Fruit fly (Drosophila melanogaster) whole organism, embryonic: ENCODE data around the gene Atx-1.

Experiments used
- Adf1 ChIP-seq: fragments of 200-800 bp; sonication (Bioruptor generic); IDR thresholded peaks from 2 replicates; pipeline ENCODE4 v1.3.6; 2022; ENCODE audit warnings: missing biosample characterization, missing genetic modification characterization
- Bteb2 ChIP-seq: fragments of 200-800 bp; sonication (Bioruptor generic); optimal IDR thresholded peaks from 2 replicates; lab custom pipeline; 2016; ENCODE audit warnings: missing biosample characterization, missing genetic modification characterization
- CG1024 ChIP-seq: fragments of 200-800 bp; sonication (Bioruptor generic); IDR thresholded peaks from 2 replicates; pipeline ENCODE4 v1.3.6; 2022; ENCODE audit warnings: missing biosample characterization, missing genetic modification characterization
- CG12155 ChIP-seq: fragments of 200-800 bp; sonication (Bioruptor generic); optimal IDR thresholded peaks from 3 replicates; lab custom pipeline; 2016; ENCODE audit warnings: missing biosample characterization, missing genetic modification characterization
- CG12659 ChIP-seq: fragments of 200-800 bp; sonication (Bioruptor generic); optimal IDR thresholded peaks from 3 replicates; lab custom pipeline; 2017; ENCODE audit warnings: mild to moderate bottlenecking, missing biosample characterization, missing genetic modification reagents, missing genetic modification characterization
- CG14860 ChIP-seq: fragments of 200-800 bp; sonication (Bioruptor generic); IDR thresholded peaks from 3 replicates; pipeline ENCODE4 v1.3.6; 2022; ENCODE audit warnings: missing biosample characterization, missing genetic modification characterization; ENCODE audit not compliant: partially characterized antibody
- CG14965 ChIP-seq: fragments of 200-800 bp; sonication (Bioruptor generic); optimal IDR thresholded peaks from 2 replicates; lab custom pipeline; 2016; ENCODE audit warnings: missing biosample characterization, missing genetic modification characterization, borderline replicate concordance
- CG15269 ChIP-seq: fragments of 200-800 bp; sonication (Bioruptor generic); optimal IDR thresholded peaks from 2 replicates; lab custom pipeline; 2018; ENCODE audit warnings: missing biosample characterization, mild to moderate bottlenecking, missing genetic modification characterization, moderate library complexity
- CG15601 ChIP-seq: fragments of 200-800 bp; sonication (Bioruptor generic); optimal IDR thresholded peaks from 3 replicates; lab custom pipeline; 2019; ENCODE audit warnings: missing biosample characterization, mild to moderate bottlenecking, missing genetic modification characterization, moderate library complexity
- CG1602 ChIP-seq: fragments of 200-800 bp; sonication (Bioruptor generic); optimal IDR thresholded peaks from 3 replicates; lab custom pipeline; 2016; ENCODE audit warnings: missing biosample characterization, missing genetic modification characterization
- CG16813 ChIP-seq: fragments of 200-800 bp; sonication (Bioruptor generic); IDR thresholded peaks from 3 replicates; pipeline ENCODE4 v1.3.6; 2022; ENCODE audit warnings: missing biosample characterization, missing genetic modification characterization; ENCODE audit not compliant: partially characterized antibody
- CG17385 ChIP-seq: fragments of 200-800 bp; sonication (Bioruptor generic); optimal IDR thresholded peaks from 3 replicates; lab custom pipeline; 2018; ENCODE audit warnings: missing biosample characterization, mild to moderate bottlenecking, missing genetic modification characterization
- CG18262 ChIP-seq: fragments of 200-800 bp; optimal IDR thresholded peaks from 3 replicates; lab custom pipeline; 2019; ENCODE audit warnings: missing biosample characterization, mild to moderate bottlenecking, missing genetic modification characterization, moderate library complexity
- CG18764 ChIP-seq: fragments of 200-800 bp; sonication (Bioruptor generic); optimal IDR thresholded peaks from 3 replicates; lab custom pipeline; 2016; ENCODE audit warnings: missing biosample characterization, missing genetic modification characterization
- CG3726 ChIP-seq: fragments of 200-800 bp; sonication (Bioruptor generic); IDR thresholded peaks from 3 replicates; pipeline ENCODE4, ENCODE4 v1.3.6; 2022; ENCODE audit warnings: missing biosample characterization, missing genetic modification characterization
- CG3995 ChIP-seq: fragments of 200-800 bp; sonication (Bioruptor generic); optimal IDR thresholded peaks from 3 replicates; lab custom pipeline; 2016; ENCODE audit warnings: missing biosample characterization, missing genetic modification characterization
- CG7271 ChIP-seq: fragments of 200-800 bp; sonication (Bioruptor generic); optimal IDR thresholded peaks from 2 replicates; lab custom pipeline; 2018; ENCODE audit warnings: missing biosample characterization, mild to moderate bottlenecking, missing genetic modification characterization, moderate library complexity
- CG7786 ChIP-seq: fragments of 200-800 bp; sonication (Bioruptor generic); optimal IDR thresholded peaks from 2 replicates; lab custom pipeline; 2016; ENCODE audit warnings: missing biosample characterization, missing genetic modification characterization
- CG7987 ChIP-seq: fragments of 200-800 bp; sonication (Bioruptor generic); optimal IDR thresholded peaks from 2 replicates; lab custom pipeline; 2018; ENCODE audit warnings: missing biosample characterization, mild to moderate bottlenecking, missing genetic modification characterization, moderate library complexity
- Camta ChIP-seq: fragments of 200-800 bp; sonication (Bioruptor generic); optimal IDR thresholded peaks from 2 replicates; lab custom pipeline; 2016; ENCODE audit warnings: missing biosample characterization, missing genetic modification characterization
- D19A ChIP-seq: fragments of 200-800 bp; optimal IDR thresholded peaks from 3 replicates; lab custom pipeline; 2019; ENCODE audit warnings: missing biosample characterization, mild to moderate bottlenecking, missing genetic modification characterization, moderate library complexity
- Dek ChIP-seq: fragments of 200-800 bp; sonication (Bioruptor generic); optimal IDR thresholded peaks from 3 replicates; lab custom pipeline; 2019; ENCODE audit warnings: missing biosample characterization, mild to moderate bottlenecking, missing genetic modification characterization, moderate library complexity
- Fer1 ChIP-seq: fragments of 200-800 bp; sonication (Bioruptor generic); optimal IDR thresholded peaks from 2 replicates; lab custom pipeline; 2017; ENCODE audit warnings: missing biosample characterization, mild to moderate bottlenecking, missing genetic modification characterization
- GATAe ChIP-seq: fragments of 200-800 bp; sonication (Bioruptor generic); conservative IDR thresholded peaks from 2 replicates; pipeline ENCODE4 v1.3.6; 2022; ENCODE audit warnings: missing biosample characterization, missing genetic modification characterization
- H15 ChIP-seq: fragments of 200-800 bp; sonication (Bioruptor generic); IDR thresholded peaks from 3 replicates; pipeline ENCODE4 v1.3.6; 2022; ENCODE audit warnings: missing biosample characterization, missing genetic modification characterization
- HmgZ ChIP-seq: fragments of 200-800 bp; sonication (Bioruptor generic); optimal IDR thresholded peaks from 2 replicates; lab custom pipeline; 2018; ENCODE audit warnings: missing biosample characterization, mild to moderate bottlenecking, missing genetic modification characterization
- Hsf ChIP-seq: fragments of 200-800 bp; sonication (Bioruptor generic); optimal IDR thresholded peaks from 3 replicates; lab custom pipeline; 2016; ENCODE audit warnings: missing biosample characterization, missing genetic modification characterization
- Med ChIP-seq: fragments of 200-800 bp; sonication (Bioruptor generic); peaks from one replicate; lab custom pipeline; 2016; ENCODE audit warnings: missing biosample characterization, missing genetic modification characterization, mild to moderate bottlenecking, inconsistent platforms, moderate library complexity
- NK7.1 ChIP-seq: fragments of 200-800 bp; sonication (Bioruptor generic); optimal IDR thresholded peaks from 3 replicates; lab custom pipeline; 2016; ENCODE audit warnings: missing biosample characterization, missing genetic modification characterization
- Spps ChIP-seq: fragments of 200-800 bp; sonication (Bioruptor generic); optimal IDR thresholded peaks from 2 replicates; lab custom pipeline; 2018; ENCODE audit warnings: missing biosample characterization, mild to moderate bottlenecking, missing genetic modification characterization
- Usf ChIP-seq: fragments of 200-800 bp; sonication (Bioruptor generic); optimal IDR thresholded peaks from 2 replicates; lab custom pipeline; 2017; ENCODE audit warnings: missing genotype, missing biosample characterization, missing genetic modification characterization
- YL-1 ChIP-seq: fragments of 200-800 bp; sonication (Bioruptor generic); optimal IDR thresholded peaks from 3 replicates; lab custom pipeline; 2017; ENCODE audit warnings: missing biosample characterization, mild to moderate bottlenecking, missing genetic modification characterization
- ato ChIP-seq: fragments of 200-800 bp; sonication (Bioruptor generic); IDR thresholded peaks from 2 replicates; pipeline ENCODE4 v1.3.6; 2022; ENCODE audit warnings: missing biosample characterization, missing genetic modification characterization; ENCODE audit not compliant: partially characterized antibody
- cad ChIP-seq: fragments of >200 bp; optimal IDR thresholded peaks from 2 replicates; lab custom pipeline; 2017; ENCODE audit warnings: missing biosample characterization, missing genetic modification characterization
- cato ChIP-seq: fragments of 200-800 bp; sonication (Bioruptor generic); optimal IDR thresholded peaks from 2 replicates; lab custom pipeline; 2016; ENCODE audit warnings: missing biosample characterization, missing genetic modification characterization, borderline replicate concordance
- cwo ChIP-seq: fragments of 200-800 bp; sonication (Bioruptor generic); optimal IDR thresholded peaks from 3 replicates; lab custom pipeline; 2017; ENCODE audit warnings: missing biosample characterization, missing genetic modification characterization, mild to moderate bottlenecking, moderate library complexity, missing genetic modification reagents
- danr ChIP-seq: fragments of 200-800 bp; sonication (Bioruptor generic); IDR thresholded peaks from 2 replicates; pipeline ENCODE4 v1.3.6; 2022; ENCODE audit warnings: missing biosample characterization, missing genetic modification characterization
- dysf ChIP-seq: fragments of 200-800 bp; sonication (Bioruptor generic); IDR thresholded peaks from 3 replicates; pipeline ENCODE4 v1.3.6; 2022; ENCODE audit warnings: missing biosample characterization, missing genetic modification characterization
- grn ChIP-seq: fragments of 200-800 bp; sonication (Bioruptor generic); optimal IDR thresholded peaks from 3 replicates; lab custom pipeline; 2017; ENCODE audit warnings: missing biosample characterization, missing genetic modification characterization
- h ChIP-seq: fragments of >200 bp; optimal IDR thresholded peaks from 2 replicates; lab custom pipeline; 2017
- hkb ChIP-seq, 2 experiments: fragments of 200-800 bp in 1 of 2; fragments of >200 bp in 1 of 2; sonication (Bioruptor generic) in 1 of 2; IDR thresholded peaks in 1 of 2; optimal IDR thresholded peaks in 1 of 2; 2 replicates each; pipeline versions ENCODE4 v1.3.6 to Lab custom; 2017 to 2022; ENCODE audit warnings: missing biosample characterization in 1 of 2, missing genetic modification characterization in 1 of 2
- hth ChIP-seq: fragments of >200 bp; optimal IDR thresholded peaks from 2 replicates; lab custom pipeline; 2017; ENCODE audit warnings: inconsistent platforms
- ind ChIP-seq: fragments of 200-800 bp; sonication (Bioruptor generic); optimal IDR thresholded peaks from 3 replicates; lab custom pipeline; 2016; ENCODE audit warnings: missing biosample characterization, missing genetic modification characterization
- jing ChIP-seq: fragments of 200-800 bp; sonication (Bioruptor generic); optimal IDR thresholded peaks from 2 replicates; lab custom pipeline; 2018; ENCODE audit warnings: missing biosample characterization, mild to moderate bottlenecking, missing genetic modification characterization
- lab ChIP-seq: fragments of 200-800 bp; sonication (Bioruptor generic); optimal IDR thresholded peaks from 3 replicates; lab custom pipeline; 2017; ENCODE audit warnings: missing biosample characterization, missing genetic modification characterization, mild to moderate bottlenecking, moderate library complexity, missing genetic modification reagents
- lilli ChIP-seq: fragments of 200-800 bp; sonication (Bioruptor generic); optimal IDR thresholded peaks from 3 replicates; lab custom pipeline; 2016; ENCODE audit warnings: missing biosample characterization, missing genetic modification characterization
- mirr ChIP-seq: fragments of 200-800 bp; sonication (Bioruptor generic); optimal IDR thresholded peaks from 3 replicates; lab custom pipeline; 2018; ENCODE audit warnings: missing biosample characterization, mild to moderate bottlenecking, missing genetic modification characterization
- nerfin-2 ChIP-seq: fragments of 200-800 bp; sonication (Bioruptor generic); IDR thresholded peaks from 2 replicates; pipeline ENCODE4 v1.3.6; 2022; ENCODE audit warnings: missing biosample characterization, missing genetic modification characterization; ENCODE audit not compliant: partially characterized antibody
- slbo ChIP-seq: fragments of 200-800 bp; sonication (Bioruptor generic); IDR thresholded peaks from 2 replicates; pipeline ENCODE4 v1.3.6; 2022; ENCODE audit warnings: missing biosample characterization, missing genetic modification characterization
- slou ChIP-seq: fragments of 200-800 bp; sonication (Bioruptor generic); optimal IDR thresholded peaks from 3 replicates; lab custom pipeline; 2016; ENCODE audit warnings: missing biosample characterization, missing genetic modification characterization
- z ChIP-seq: fragments of 200-800 bp; sonication (Bioruptor generic); IDR thresholded peaks from 3 replicates; pipeline ENCODE4 v1.3.6; 2022; ENCODE audit warnings: missing biosample characterization, missing genetic modification characterization

The Atx-1 gene

dm6 chrX:6852574-6852973 is 29.6 kb downstream of the Atx-1 start (continued):
- TF ChIP-seq Bteb2 (GFP tag; lab: Kevin White, UChicago) (peak; percentile 84), CG16813 (GFP tag; lab: Robert Waterston, UW) (no peak), hth (lab: Kevin White, UChicago) (no peak), CG3995 (GFP tag; lab: Kevin White, UChicago) (peak; percentile 73), CG7786 (peak; percentile 92), Spps (tag; lab: Kevin White, UChicago) (peak; percentile 65), GATAe (no peak; the same call in 1 of the 2 replicates), CG14860 (GFP tag; lab: Robert Waterston, UW) (no peak), CG18262 (tag; lab: Kevin White, UChicago) (peak; percentile 90), ato (GFP tag; lab: Robert Waterston, UW) (peak; percentile 11; the same call in 1 of the 2 replicates), slou (GFP tag; lab: Kevin White, UChicago) (peak; percentile 82), HmgZ (tag; lab: Kevin White, UChicago) (peak; percentile 95), slbo (GFP tag; lab: Robert Waterston, UW) (peak; percentile 91), CG15601 (peak; percentile 84), nerfin-2 (GFP tag; lab: Robert Waterston, UW) (no peak), CG7271 (tag; lab: Kevin White, UChicago) (peak; percentile 42), Fer1 (GFP tag; lab: Kevin White, UChicago) (peak; percentile 91), cato (GFP tag; lab: Kevin White, UChicago) (peak; percentile 81), h (lab: Kevin White, UChicago) (no peak), Dek (tag; lab: Kevin White, UChicago) (peak; percentile 91), hkb (optimal IDR thresholded peaks at IDR 0.05; lab: Kevin White, UChicago) (no peak), hkb (GFP tag; IDR thresholded peaks at IDR 0.05; lab: Robert Waterston, UW) (peak; percentile 77), mirr (peak; percentile 93), cwo (peak; percentile 86), lab (GFP tag; lab: Kevin White, UChicago) (peak; percentile 94), lilli (peak; percentile 96), Med (GFP tag; lab: Kevin White, UChicago) (peak; percentile 99), dysf (GFP tag; lab: Robert Waterston, UW) (peak; percentile 92), CG1024 (peak; percentile 62), jing (GFP tag; lab: Kevin White, UChicago) (peak; percentile 85), Hsf (GFP tag; lab: Kevin White, UChicago) (peak; percentile 89), z (GFP tag; lab: Robert Waterston, UW) (no peak), H15 (GFP tag; lab: Robert Waterston, UW) (peak; percentile 78), CG3726 (GFP tag; lab: Robert Waterston, UW) (peak; percentile 80), CG7987 (GFP tag; lab: Kevin White, UChicago) (peak; percentile 84), CG1602 (GFP tag; lab: Kevin White, UChicago) (peak; percentile 85), ind (GFP tag; lab: Kevin White, UChicago) (peak; percentile 95), YL-1 (GFP tag; lab: Kevin White, UChicago) (peak; percentile 46), grn (GFP tag; lab: Kevin White, UChicago) (peak; percentile 30), CG18764 (peak; percentile 84), Usf (GFP tag; lab: Kevin White, UChicago) (peak; percentile 78), danr (peak; percentile 75; the same call in 1 of the 2 replicates), Camta (GFP tag; lab: Kevin White, UChicago) (peak; percentile 91), CG14965 (GFP tag; lab: Kevin White, UChicago) (peak; percentile 71), NK7.1 (peak; percentile 78), CG17385 (GFP tag; lab: Kevin White, UChicago) (peak; percentile 83), cad (GFP tag; lab: Kevin White, UChicago) (no peak), CG15269 (tag; lab: Kevin White, UChicago) (peak; percentile 92), Adf1 (GFP tag; lab: Robert Waterston, UW) (peak; percentile 54), CG12659 (GFP tag; lab: Kevin White, UChicago) (peak; percentile 93), CG12155 (peak; percentile 90), D19A (tag; lab: Kevin White, UChicago) (peak; percentile 84)
